Fruit fly (Drosophila melanogaster): ENCODE measurements around the gene CG6996.

Gene CG6996

DNA sequence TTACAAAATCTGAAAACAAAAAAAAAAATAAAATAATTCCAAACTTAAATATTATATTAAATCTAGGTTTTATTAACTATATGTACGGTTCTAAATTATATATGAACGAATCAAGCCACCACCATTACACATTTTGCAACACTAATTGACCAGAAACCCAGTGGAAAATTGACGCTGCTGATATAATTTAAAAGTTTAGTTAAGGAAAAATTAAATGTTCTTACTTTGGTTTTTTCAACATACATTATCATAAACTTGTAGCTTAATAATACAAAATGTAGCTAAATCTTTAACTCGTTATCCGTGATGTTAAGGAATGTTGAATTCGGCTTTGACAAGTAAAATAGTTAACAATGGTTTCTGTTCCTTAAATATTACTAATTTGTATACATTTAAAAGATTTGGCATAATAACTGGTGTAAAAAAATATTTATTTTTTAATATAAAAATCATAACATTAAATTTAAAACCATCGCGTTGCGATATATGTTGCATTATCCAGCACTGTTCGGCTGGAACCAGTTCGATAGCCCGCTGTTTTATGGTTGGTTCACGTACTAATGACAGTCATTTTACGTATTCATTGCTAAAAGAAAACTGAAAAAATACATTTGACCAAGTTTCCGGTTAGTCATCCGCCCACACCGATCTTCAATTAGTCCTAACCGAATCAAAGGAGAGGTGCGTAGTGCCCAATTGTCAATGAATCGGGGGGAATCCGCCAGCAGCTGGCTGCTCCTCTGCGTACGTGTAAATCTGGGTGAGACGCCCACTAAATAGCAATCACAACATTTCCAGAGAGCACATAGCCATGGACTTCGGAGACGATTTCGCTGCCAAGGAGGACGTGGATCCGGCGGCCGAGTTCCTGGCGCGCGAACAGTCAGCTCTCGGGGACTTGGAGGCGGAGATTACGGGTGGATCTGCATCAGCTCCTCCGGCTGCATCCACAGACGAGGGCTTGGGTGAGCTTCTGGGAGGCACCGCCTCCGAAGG is 35.0 kb downstream of the CG6996 start (continued):
- TF ChIP-seq ind (GFP tag; optimal IDR thresholded peaks at IDR 0.05) (peak; percentile 56), CG17385 (GFP tag; optimal IDR thresholded peaks at IDR 0.05) (peak; percentile 48), hkb (optimal IDR thresholded peaks at IDR 0.05) (no peak), hkb (GFP tag; IDR thresholded peaks at IDR 0.05) (peak; percentile 62), ewg (GFP tag; optimal IDR thresholded peaks at IDR 0.05) (peak; percentile 25), tup (GFP tag; optimal IDR thresholded peaks at IDR 0.05) (no peak), peb (GFP tag; IDR thresholded peaks at IDR 0.05) (0 out of 2 replicates have a peak, but pooled peaks have one; percentile 46), CG9437 (GFP tag; optimal IDR thresholded peaks at IDR 0.05) (peak; percentile 97), CG34422 (GFP tag; IDR thresholded peaks at IDR 0.05) (peak; percentile 80), CG13894 (tag; optimal IDR thresholded peaks at IDR 0.05) (peak; percentile 14), nmo (GFP tag; optimal IDR thresholded peaks at IDR 0.05) (peak; percentile 79), CG2120 (GFP tag; optimal IDR thresholded peaks at IDR 0.05) (peak; percentile 64), E2f1 (GFP tag; IDR thresholded peaks at IDR 0.05) (peak; percentile 20; the same call in 1 of the 2 replicates), Atf6 (GFP tag; IDR thresholded peaks at IDR 0.05) (peak; percentile 49; the same call in 1 of the 2 replicates), Eip74EF (GFP tag; optimal IDR thresholded peaks at IDR 0.05) (peak in 1 of 2 experiments; percentile 0), kni (GFP tag; optimal IDR thresholded peaks at IDR 0.05) (no peak), so (GFP tag; IDR thresholded peaks at IDR 0.05) (0 out of 3 replicates have a peak, but pooled peaks have one; percentile 45), Hsf (GFP tag; optimal IDR thresholded peaks at IDR 0.05) (peak; percentile 25), pita (GFP tag; optimal IDR thresholded peaks at IDR 0.05) (no peak), usp (GFP tag; optimal IDR thresholded peaks at IDR 0.05) (no peak), odd (GFP tag; optimal IDR thresholded peaks at IDR 0.05) (no peak), unc-4 (GFP tag; IDR thresholded peaks at IDR 0.05; ENCODE audit: partially characterized antibody) (peak; percentile 69), CG14441 (GFP tag; IDR thresholded peaks at IDR 0.05) (peak; percentile 77), CG2116 (GFP tag; optimal IDR thresholded peaks at IDR 0.05) (peak; percentile 31), fu2 (GFP tag; optimal IDR thresholded peaks at IDR 0.05) (no peak), MESR4 (GFP tag; optimal IDR thresholded peaks at IDR 0.05) (peak; percentile 94), vnd (GFP tag; IDR thresholded peaks at IDR 0.05; ENCODE audit: partially characterized antibody) (peak; percentile 54; the same call in 2 of the 3 replicates), Xrp1 (GFP tag; IDR thresholded peaks at IDR 0.05) (peak; percentile 71), ase (GFP tag; IDR thresholded peaks at IDR 0.05) (peak; percentile 62; the same call in 2 of the 3 replicates), Stat92E (GFP tag; optimal IDR thresholded peaks at IDR 0.05) (no peak), Dad (GFP tag; optimal IDR thresholded peaks at IDR 0.05) (no peak), Ets97D (GFP tag; optimal IDR thresholded peaks at IDR 0.05) (peak; percentile 5), esg (GFP tag; conservative IDR thresholded peaks at IDR 0.05) (peak; percentile 25; the same call in 1 of the 2 replicates), sens (GFP tag) (peak; percentile 85), CG14860 (GFP tag; IDR thresholded peaks at IDR 0.05; ENCODE audit: partially characterized antibody) (peak; percentile 58; the same call in 2 of the 3 replicates), Fer2 (tag; optimal IDR thresholded peaks at IDR 0.05) (peak; percentile 11), wek (GFP tag; optimal IDR thresholded peaks at IDR 0.05) (no peak), CG3995 (GFP tag; optimal IDR thresholded peaks at IDR 0.05) (peak; percentile 11), CG6689 (GFP tag; IDR thresholded peaks at IDR 0.05) (peak; percentile 63; the same call in 1 of the 2 replicates), CG10979 (tag; optimal IDR thresholded peaks at IDR 0.05) (peak; percentile 43), CG2712 (tag; optimal IDR thresholded peaks at IDR 0.05) (peak; percentile 53), pnt (GFP tag; optimal IDR thresholded peaks at IDR 0.05) (no peak), gcm (GFP tag; optimal IDR thresholded peaks at IDR 0.05) (peak; percentile 83), Bteb2 (GFP tag; optimal IDR thresholded peaks at IDR 0.05) (no peak), CG3726 (GFP tag; IDR thresholded peaks at IDR 0.05) (no peak), HLH54F (GFP tag; optimal IDR thresholded peaks at IDR 0.05) (no peak), CG14050 (GFP tag; IDR thresholded peaks at IDR 0.05) (peak; percentile 32), CG32532 (GFP tag; IDR thresholded peaks at IDR 0.05) (peak; percentile 46)

All from whole organism, embryonic.